Fruit fly (Drosophila melanogaster): ENCODE results near the gene CG15263.

The CG15263 gene

dm6 chr2L:15271757-15272589 is 12.8 kb upstream of the CG15263 start, which contains the start of gene Cul3:
Cul3 (minus strand) TSS chr2L:15272024.
- no peak for TF ChIP-seq Sin3A (optimal IDR thresholded peaks at IDR 0.05)
- TF ChIP-seq Myc (optimal IDR thresholded peaks at IDR 0.05): no peak
- TF ChIP-seq ttk (optimal IDR thresholded peaks at IDR 0.05): no peak
- no peak for TF ChIP-seq psq (optimal IDR thresholded peaks at IDR 0.05)
- TF ChIP-seq h (optimal IDR thresholded peaks at IDR 0.05): no peak
- no peak for TF ChIP-seq insv (optimal IDR thresholded peaks at IDR 0.05)

- TF ChIP-seq insv (optimal IDR thresholded peaks at IDR 0.05) (no peak), psq (optimal IDR thresholded peaks at IDR 0.05) (no peak), Myc (optimal IDR thresholded peaks at IDR 0.05) (no peak), ttk (optimal IDR thresholded peaks at IDR 0.05) (no peak), h (optimal IDR thresholded peaks at IDR 0.05) (no peak), Sin3A (optimal IDR thresholded peaks at IDR 0.05) (no peak)
These were observed 11.2 kb upstream of the CG15263 start for dm6 chr2L:15273521-15274123.

DNA sequence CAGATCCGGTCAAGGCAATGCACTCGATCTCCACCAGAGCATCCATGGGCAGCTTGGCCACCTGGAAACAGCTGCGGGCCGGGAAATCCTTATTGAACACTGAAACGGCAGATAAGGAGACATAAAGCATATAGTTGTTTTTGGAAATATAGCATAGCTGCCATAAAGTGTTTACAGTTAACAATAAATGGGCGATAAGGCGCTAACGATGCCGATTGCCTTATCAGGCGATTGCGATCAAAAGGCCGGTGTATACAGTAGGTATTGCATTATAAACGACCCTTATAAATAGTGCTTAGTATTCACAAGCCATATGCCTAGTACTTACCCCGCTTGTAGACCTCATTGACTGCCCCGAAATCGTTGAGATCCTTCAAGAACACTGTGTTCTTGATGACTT is 10.5 kb upstream of the CG15263 start:
- no peak for TF ChIP-seq Sin3A (optimal IDR thresholded peaks at IDR 0.05)
- TF ChIP-seq Myc (optimal IDR thresholded peaks at IDR 0.05): no peak
- no peak for TF ChIP-seq insv (optimal IDR thresholded peaks at IDR 0.05)
- TF ChIP-seq h (optimal IDR thresholded peaks at IDR 0.05): no peak
- TF ChIP-seq psq (optimal IDR thresholded peaks at IDR 0.05): no peak
- no peak for TF ChIP-seq ttk (optimal IDR thresholded peaks at IDR 0.05)

dm6 chr2L:15274783-15275316 is 9.9 kb upstream of the CG15263 start, which contains the start of gene UK114:
UK114 (minus strand) TSS chr2L:15275091.
- TF ChIP-seq h (optimal IDR thresholded peaks at IDR 0.05): no peak
- no peak for TF ChIP-seq psq (optimal IDR thresholded peaks at IDR 0.05)
- no peak for TF ChIP-seq insv (optimal IDR thresholded peaks at IDR 0.05)
- no peak for TF ChIP-seq ttk (optimal IDR thresholded peaks at IDR 0.05)
- no peak for TF ChIP-seq Myc (optimal IDR thresholded peaks at IDR 0.05)
- no peak for TF ChIP-seq Sin3A (optimal IDR thresholded peaks at IDR 0.05)

DNA sequence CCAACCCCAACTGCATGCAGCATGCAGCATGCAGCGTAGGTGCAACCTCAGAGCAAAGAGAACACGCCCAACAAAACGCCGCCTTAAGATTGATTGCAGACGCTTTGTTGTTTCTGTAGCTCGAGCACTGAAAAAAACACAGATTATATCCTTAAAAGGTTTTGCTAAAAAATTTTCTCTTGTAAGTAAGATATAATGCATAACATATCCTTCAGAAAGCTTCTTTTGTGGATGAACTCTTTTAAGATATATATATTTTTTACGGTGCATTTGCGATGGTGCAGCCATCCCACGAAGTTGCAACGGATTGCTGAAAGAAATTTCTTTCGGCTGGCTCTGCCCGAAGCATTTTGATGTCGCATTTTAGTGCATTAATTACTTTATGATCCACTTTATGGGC is 9.0 kb upstream of the CG15263 start:
- TF ChIP-seq insv (optimal IDR thresholded peaks at IDR 0.05): no peak

DNA sequence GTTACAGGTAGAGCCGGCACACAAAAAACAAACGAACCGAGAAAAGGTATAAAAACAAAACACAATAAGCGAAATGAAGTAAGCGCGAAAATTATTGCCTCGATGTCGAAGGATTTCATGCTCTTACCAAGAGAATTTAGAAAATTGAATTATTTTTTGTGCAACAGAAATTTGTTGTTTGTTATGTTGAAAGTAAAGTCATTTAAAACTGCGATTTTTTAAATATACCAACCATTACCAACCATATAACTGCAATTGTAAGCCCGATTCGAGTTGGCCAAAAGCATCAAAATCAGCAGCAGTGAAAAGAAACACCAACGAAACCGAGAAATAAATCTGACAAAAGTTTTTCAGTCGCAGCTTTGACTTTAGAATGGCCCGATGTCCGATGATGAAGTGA is 3.8 kb upstream of the CG15263 start:
- TF ChIP-seq ttk (optimal IDR thresholded peaks at IDR 0.05) (no peak), psq (optimal IDR thresholded peaks at IDR 0.05) (no peak), h (optimal IDR thresholded peaks at IDR 0.05) (no peak), insv (optimal IDR thresholded peaks at IDR 0.05) (no peak), Sin3A (optimal IDR thresholded peaks at IDR 0.05) (no peak), Myc (optimal IDR thresholded peaks at IDR 0.05) (no peak)

DNA sequence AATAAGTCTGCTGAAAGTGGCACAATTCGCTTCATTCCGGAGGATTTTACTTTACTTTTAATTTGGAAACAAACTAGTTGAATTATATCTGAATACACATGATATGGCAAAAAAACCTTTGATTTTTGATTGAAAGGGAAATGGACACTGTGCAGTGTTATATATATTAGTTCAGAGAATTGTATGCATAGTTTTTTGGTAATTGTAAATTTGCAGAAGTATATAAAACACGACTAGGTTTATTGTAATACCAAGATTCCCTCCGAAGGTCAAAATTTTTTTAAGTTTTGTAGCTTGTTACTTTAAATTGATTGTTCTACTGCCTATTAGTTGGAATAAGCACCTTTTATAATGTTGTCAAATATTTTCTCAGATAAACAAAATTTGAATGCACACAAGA is 7.3 kb downstream of the CG15263 start, which contains the start of gene CG15260:
Gene CG15260 (minus strand): TSS at position 101 of the 400 bp plus-strand sequence.
- TF ChIP-seq Sin3A (optimal IDR thresholded peaks at IDR 0.05) (no peak), insv (optimal IDR thresholded peaks at IDR 0.05) (no peak), psq (optimal IDR thresholded peaks at IDR 0.05) (no peak), ttk (optimal IDR thresholded peaks at IDR 0.05) (no peak), h (optimal IDR thresholded peaks at IDR 0.05) (no peak), Myc (optimal IDR thresholded peaks at IDR 0.05) (no peak)

dm6 chr2L:15297508-15297907 is 12.7 kb downstream of the CG15263 start, which contains the start of gene CG15262:
CG15262 (plus strand) TSS chr2L:15297808.
- TF ChIP-seq h (optimal IDR thresholded peaks at IDR 0.05) (no peak), Myc (optimal IDR thresholded peaks at IDR 0.05) (no peak), insv (optimal IDR thresholded peaks at IDR 0.05) (no peak), psq (optimal IDR thresholded peaks at IDR 0.05) (no peak), ttk (optimal IDR thresholded peaks at IDR 0.05) (no peak), Sin3A (optimal IDR thresholded peaks at IDR 0.05) (no peak)

- no peak for TF ChIP-seq Myc (optimal IDR thresholded peaks at IDR 0.05)
These were observed 17.0 kb downstream of the CG15263 start for dm6 chr2L:15301841-15302240.

dm6 chr2L:15304359-15304758 is 19.6 kb downstream of the CG15263 start:
- no peak for TF ChIP-seq Sin3A (optimal IDR thresholded peaks at IDR 0.05)
- TF ChIP-seq h (optimal IDR thresholded peaks at IDR 0.05): no peak
- no peak for TF ChIP-seq psq (optimal IDR thresholded peaks at IDR 0.05)
- no peak for TF ChIP-seq insv (optimal IDR thresholded peaks at IDR 0.05)
- no peak for TF ChIP-seq Myc (optimal IDR thresholded peaks at IDR 0.05)
- TF ChIP-seq ttk (optimal IDR thresholded peaks at IDR 0.05): no peak

DNA sequence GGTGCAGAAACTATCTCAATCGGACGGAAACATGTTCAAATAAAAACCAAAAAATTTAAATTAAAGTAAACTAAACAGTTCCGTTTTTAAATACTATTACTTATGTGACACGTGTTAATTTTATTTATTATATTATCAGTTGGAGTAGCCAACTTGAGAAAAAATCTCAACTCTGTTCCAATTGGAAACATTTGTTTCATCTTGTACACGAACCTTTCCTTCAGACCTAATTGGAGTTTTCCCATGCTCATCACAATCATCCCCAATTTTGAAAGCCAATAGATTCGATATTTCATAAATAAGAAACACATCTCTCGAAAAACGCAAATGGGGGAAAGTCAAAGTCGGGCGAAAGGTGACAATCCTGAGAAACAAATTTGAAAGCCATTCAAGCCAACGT is 22.0 kb downstream of the CG15263 start:
- TF ChIP-seq insv (optimal IDR thresholded peaks at IDR 0.05) (no peak), Sin3A (optimal IDR thresholded peaks at IDR 0.05) (no peak)

dm6 chr2L:15314903-15315302 is 30.1 kb downstream of the CG15263 start:
- TF ChIP-seq psq (optimal IDR thresholded peaks at IDR 0.05) (no peak), insv (optimal IDR thresholded peaks at IDR 0.05) (no peak), Sin3A (optimal IDR thresholded peaks at IDR 0.05) (no peak), Myc (optimal IDR thresholded peaks at IDR 0.05) (no peak), h (optimal IDR thresholded peaks at IDR 0.05) (no peak), ttk (optimal IDR thresholded peaks at IDR 0.05) (no peak)

DNA sequence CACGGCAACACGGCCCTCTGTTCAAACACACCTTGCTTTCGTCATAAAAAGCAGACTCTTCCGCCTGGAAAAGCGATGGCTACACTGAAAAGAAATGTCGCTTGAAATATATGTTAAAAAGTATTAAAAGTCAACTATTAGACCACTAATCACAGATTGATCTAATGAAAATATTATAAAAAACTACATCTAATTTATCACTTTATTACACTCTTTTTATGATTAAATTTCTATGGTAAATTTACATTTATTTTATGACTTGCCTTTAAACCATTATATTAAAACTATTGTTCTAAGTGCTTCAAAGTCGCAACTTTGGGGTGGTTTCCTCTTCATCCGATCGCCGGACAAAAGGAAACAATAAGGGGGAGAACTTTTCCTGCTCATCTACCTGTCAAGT is 31.6 kb downstream of the CG15263 start:
- TF ChIP-seq insv (optimal IDR thresholded peaks at IDR 0.05): no peak
- no peak for TF ChIP-seq ttk (optimal IDR thresholded peaks at IDR 0.05)
- no peak for TF ChIP-seq Sin3A (optimal IDR thresholded peaks at IDR 0.05)
- no peak for TF ChIP-seq psq (optimal IDR thresholded peaks at IDR 0.05)
- no peak for TF ChIP-seq Myc (optimal IDR thresholded peaks at IDR 0.05)
- TF ChIP-seq h (optimal IDR thresholded peaks at IDR 0.05): no peak
